Worm (Caenorhabditis elegans): ENCODE measurements around the gene cox-16.

Gene cox-16

DNA sequence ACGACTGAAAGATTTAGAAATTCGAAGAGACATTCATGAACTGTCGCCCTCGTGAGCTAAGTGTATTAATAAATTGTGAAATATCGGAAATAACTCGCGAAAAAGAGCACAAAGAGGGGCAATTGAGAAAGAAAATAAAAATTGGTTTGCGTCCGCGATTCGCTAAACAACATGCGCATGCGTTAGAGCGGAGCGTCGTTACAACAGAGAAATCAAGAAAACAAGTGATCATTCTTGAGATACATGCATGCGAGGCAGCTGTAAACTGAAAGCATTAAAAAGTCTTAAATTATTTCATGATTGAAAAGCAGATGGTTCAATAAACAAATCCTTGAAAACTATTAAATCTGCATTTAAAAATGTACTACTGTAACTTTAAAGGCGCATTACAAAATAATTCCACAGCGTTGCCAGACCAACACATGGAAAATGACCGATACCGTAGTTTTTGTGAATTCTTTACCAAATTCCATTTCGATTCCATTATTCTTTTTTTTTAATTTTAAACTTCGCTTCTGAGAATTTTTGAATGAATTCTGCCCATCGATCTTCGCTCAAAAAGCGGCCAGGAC lies at the start of gene cox-16, which contains the start of gene syp-2:
Gene cox-16, minus strand, starts transcription at position 4 of the 572 bp plus-strand sequence.
Gene syp-2, plus strand, starts transcription at position 248 of the 572 bp plus-strand sequence.
- TF ChIP-seq M03D4.4 (tag; optimal IDR thresholded peaks at IDR 0.05) (no peak), elt-3 (tag; optimal IDR thresholded peaks at IDR 0.05) (no peak), ztf-11 (tag; optimal IDR thresholded peaks at IDR 0.05) (no peak), nhr-2 (tag; optimal IDR thresholded peaks at IDR 0.05) (no peak), flh-1 (GFP tag; optimal IDR thresholded peaks at IDR 0.05) (no peak), lsy-2 (tag; optimal IDR thresholded peaks at IDR 0.05) (no peak), nhr-12 (tag; optimal IDR thresholded peaks at IDR 0.05) (no peak), mep-1 (tag; optimal IDR thresholded peaks at IDR 0.05) (no peak), mab-5 (tag; optimal IDR thresholded peaks at IDR 0.05) (no peak), nhr-237 (tag; optimal IDR thresholded peaks at IDR 0.05) (no peak), bed-3 (GFP tag; optimal IDR thresholded peaks at IDR 0.05) (no peak), drap-1 (GFP tag; optimal IDR thresholded peaks at IDR 0.05) (no peak), sem-2 (GFP tag; optimal IDR thresholded peaks at IDR 0.05) (no peak), ceh-39 (tag; optimal IDR thresholded peaks at IDR 0.05) (no peak), pha-4 (tag; optimal IDR thresholded peaks at IDR 0.05) (no peak), blmp-1 (tag; optimal IDR thresholded peaks at IDR 0.05) (no peak), mls-2 (tag; optimal IDR thresholded peaks at IDR 0.05) (no peak)

DNA sequence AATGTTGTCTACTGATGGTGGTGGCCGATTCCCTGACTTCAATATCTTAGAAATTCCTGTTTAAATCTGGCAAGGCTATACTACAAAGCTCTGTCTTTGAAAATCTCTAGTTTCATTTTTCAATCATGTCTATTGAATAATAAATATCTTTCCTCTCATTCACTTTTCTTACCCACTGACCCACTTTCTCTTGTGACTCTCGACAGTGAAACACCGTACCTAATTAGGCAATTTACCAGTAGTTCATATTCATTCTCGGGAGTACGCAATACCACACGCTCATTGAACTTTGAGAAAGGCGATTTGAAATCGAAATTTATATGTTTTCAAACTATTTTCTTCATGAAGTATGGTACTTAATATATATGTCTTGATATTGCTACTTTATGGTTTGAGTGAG lies 48.8 kb upstream of the cox-16 start, which contains the start of gene CD4.11:
Gene CD4.11, plus strand, starts transcription at position 301 of the 400 bp plus-strand sequence.
- no peak for TF ChIP-seq tbx-8 (GFP tag; optimal IDR thresholded peaks at IDR 0.05)
- no peak for TF ChIP-seq sptf-1 (tag; optimal IDR thresholded peaks at IDR 0.05)
- TF ChIP-seq nhr-12 (tag; optimal IDR thresholded peaks at IDR 0.05), result no peak
- TF ChIP-seq lin-32 (GFP tag; optimal IDR thresholded peaks at IDR 0.05), result no peak
- TF ChIP-seq mls-2 (tag; optimal IDR thresholded peaks at IDR 0.05), result no peak
- TF ChIP-seq sem-2 (GFP tag; optimal IDR thresholded peaks at IDR 0.05), result no peak
- no peak for TF ChIP-seq nhr-28 (tag; optimal IDR thresholded peaks at IDR 0.05)
- no peak for TF ChIP-seq lin-13 (tag; optimal IDR thresholded peaks at IDR 0.05)
- no peak for TF ChIP-seq drap-1 (GFP tag; optimal IDR thresholded peaks at IDR 0.05)
- TF ChIP-seq nhr-237 (tag; optimal IDR thresholded peaks at IDR 0.05), result no peak
- no peak for TF ChIP-seq nhr-2 (tag; optimal IDR thresholded peaks at IDR 0.05)
- no peak for TF ChIP-seq unc-120 (tag; optimal IDR thresholded peaks at IDR 0.05; ENCODE audit: poor library complexity, severe bottlenecking)
- no peak for TF ChIP-seq zip-8 (tag; optimal IDR thresholded peaks at IDR 0.05)

DNA sequence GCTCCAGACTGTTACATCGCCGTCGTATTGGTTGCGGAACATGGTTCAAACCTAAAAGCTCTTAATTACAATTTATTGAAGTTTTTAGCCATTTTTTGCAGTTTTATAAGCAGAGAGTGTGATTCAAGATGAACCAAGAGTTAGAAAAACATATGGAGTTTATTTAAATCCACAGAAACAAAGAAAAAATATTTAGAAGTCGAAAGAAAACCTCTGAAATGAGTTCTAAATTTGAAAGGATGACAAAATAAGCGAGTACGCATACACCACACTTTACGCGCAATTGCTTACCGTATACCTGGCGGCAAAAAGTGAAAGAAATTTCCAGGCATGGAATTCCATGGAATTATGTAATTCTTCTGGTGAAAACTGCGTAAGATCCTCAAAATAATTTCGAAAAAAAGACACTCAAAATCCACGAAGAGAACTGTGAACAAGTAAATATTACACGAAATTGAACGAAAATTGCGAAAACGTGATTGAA lies 48.3 kb upstream of the cox-16 start, which contains the start of gene pas-6:
Gene pas-6, minus strand, starts transcription at position 51 of the 484 bp plus-strand sequence.
- TF ChIP-seq drap-1 (GFP tag; optimal IDR thresholded peaks at IDR 0.05), result no peak
- TF ChIP-seq cnd-1 (tag; optimal IDR thresholded peaks at IDR 0.05), result no peak
- TF ChIP-seq nhr-237 (tag; optimal IDR thresholded peaks at IDR 0.05), result no peak
- no peak for TF ChIP-seq elt-3 (tag; optimal IDR thresholded peaks at IDR 0.05)
- no peak for TF ChIP-seq flh-1 (GFP tag; optimal IDR thresholded peaks at IDR 0.05)
- TF ChIP-seq ham-2 (GFP tag; optimal IDR thresholded peaks at IDR 0.05), result no peak
- TF ChIP-seq ces-1 (GFP tag; optimal IDR thresholded peaks at IDR 0.05), result peak; percentile 23
- no peak for TF ChIP-seq M03D4.4 (tag; optimal IDR thresholded peaks at IDR 0.05)
- no peak for TF ChIP-seq unc-120 (tag; optimal IDR thresholded peaks at IDR 0.05; ENCODE audit: poor library complexity, severe bottlenecking)
- TF ChIP-seq nhr-2 (tag; optimal IDR thresholded peaks at IDR 0.05), result no peak
- no peak for TF ChIP-seq tbx-8 (GFP tag; optimal IDR thresholded peaks at IDR 0.05)
- TF ChIP-seq pha-4 (tag; optimal IDR thresholded peaks at IDR 0.05), result no peak
- no peak for TF ChIP-seq elt-1 (tag; optimal IDR thresholded peaks at IDR 0.05; ENCODE audit: borderline replicate concordance, insufficient read depth)
- TF ChIP-seq nhr-12 (tag; optimal IDR thresholded peaks at IDR 0.05), result no peak
- TF ChIP-seq unc-62 (GFP tag; optimal IDR thresholded peaks at IDR 0.05), result no peak
- TF ChIP-seq sem-2 (GFP tag; optimal IDR thresholded peaks at IDR 0.05), result no peak
- TF ChIP-seq lin-13 (tag; optimal IDR thresholded peaks at IDR 0.05), result no peak
- no peak for TF ChIP-seq ceh-39 (tag; optimal IDR thresholded peaks at IDR 0.05)
- TF ChIP-seq lsy-2 (tag; optimal IDR thresholded peaks at IDR 0.05), result peak; percentile 96
- peak; percentile 9 for TF ChIP-seq mep-1 (tag; optimal IDR thresholded peaks at IDR 0.05)
- no peak for TF ChIP-seq mab-5 (tag; optimal IDR thresholded peaks at IDR 0.05)
- no peak for TF ChIP-seq snpc-4 (tag; optimal IDR thresholded peaks at IDR 0.05)

DNA sequence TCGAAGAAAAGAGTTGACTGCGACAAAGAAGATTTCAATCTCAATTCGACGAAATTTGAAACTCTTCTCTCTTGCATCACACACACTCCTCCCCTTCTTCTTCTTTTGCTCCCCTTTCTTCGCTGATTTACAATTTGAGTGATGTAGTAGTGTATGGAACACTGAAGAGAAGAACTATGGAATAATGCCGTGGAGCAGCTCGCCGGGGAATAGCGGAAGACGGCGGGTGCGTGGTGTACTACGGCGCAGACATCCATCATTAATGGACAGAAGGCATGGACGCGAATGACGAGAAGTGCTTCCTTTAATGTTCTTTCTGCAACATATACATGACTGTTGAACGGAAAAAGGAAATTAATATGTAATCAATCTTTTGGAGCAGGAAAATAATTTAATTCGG lies 46.8 kb upstream of the cox-16 start:
- no peak for TF ChIP-seq sptf-1 (tag; optimal IDR thresholded peaks at IDR 0.05)
- TF ChIP-seq blmp-1 (tag; optimal IDR thresholded peaks at IDR 0.05), result no peak
- no peak for TF ChIP-seq drap-1 (GFP tag; optimal IDR thresholded peaks at IDR 0.05)
- no peak for TF ChIP-seq elt-3 (tag; optimal IDR thresholded peaks at IDR 0.05)
- no peak for TF ChIP-seq ham-2 (GFP tag; optimal IDR thresholded peaks at IDR 0.05)
- no peak for TF ChIP-seq ceh-43 (GFP tag; optimal IDR thresholded peaks at IDR 0.05)
- no peak for TF ChIP-seq nhr-12 (tag; optimal IDR thresholded peaks at IDR 0.05)
- no peak for TF ChIP-seq ces-1 (GFP tag; optimal IDR thresholded peaks at IDR 0.05)
- TF ChIP-seq nhr-28 (tag; optimal IDR thresholded peaks at IDR 0.05), result no peak
- no peak for TF ChIP-seq unc-62 (GFP tag; optimal IDR thresholded peaks at IDR 0.05)
- TF ChIP-seq unc-39 (tag; optimal IDR thresholded peaks at IDR 0.05), result no peak
- TF ChIP-seq M03D4.4 (tag; optimal IDR thresholded peaks at IDR 0.05), result no peak
- TF ChIP-seq lin-13 (tag; optimal IDR thresholded peaks at IDR 0.05), result no peak
- TF ChIP-seq unc-120 (tag; optimal IDR thresholded peaks at IDR 0.05; ENCODE audit: poor library complexity, severe bottlenecking), result no peak
- TF ChIP-seq flh-1 (GFP tag; optimal IDR thresholded peaks at IDR 0.05), result no peak
- no peak for TF ChIP-seq mep-1 (tag; optimal IDR thresholded peaks at IDR 0.05)
- TF ChIP-seq mab-5 (tag; optimal IDR thresholded peaks at IDR 0.05), result no peak
- TF ChIP-seq sem-2 (GFP tag; optimal IDR thresholded peaks at IDR 0.05), result no peak
- TF ChIP-seq mls-2 (tag; optimal IDR thresholded peaks at IDR 0.05), result no peak
- TF ChIP-seq tbx-8 (GFP tag; optimal IDR thresholded peaks at IDR 0.05), result no peak

All from whole organism, mixed stage, embryonic.